Worm (Caenorhabditis elegans) whole organism, early embryonic: Measurements from ENCODE around the gene clec-55.

Source experiments
- B0310.2 ChIP-seq: sonication (generic microtip); optimal IDR thresholded peaks from 2 replicates; lab custom pipeline; 2016; ENCODE audit warnings: mild to moderate bottlenecking, missing genetic modification characterization, missing compliant biosample characterization
- F13C5.2 ChIP-seq: sonication (generic microtip); optimal IDR thresholded peaks from 2 replicates; lab custom pipeline; 2017; ENCODE audit warnings: mild to moderate bottlenecking, missing genetic modification characterization, inconsistent platforms, missing compliant biosample characterization
- aly-1 ChIP-seq: sonication (generic microtip); optimal IDR thresholded peaks from 2 replicates; lab custom pipeline; 2016; ENCODE audit warnings: missing genetic modification characterization, missing compliant biosample characterization
- ama-1 ChIP-seq: fragments of 150-350 bp; optimal IDR thresholded peaks from 2 replicates; lab custom pipeline; 2014
- ceh-13 ChIP-seq: fragments of 200-800 bp; sonication (Bioruptor generic); optimal IDR thresholded peaks from 2 replicates; lab custom pipeline; 2018; ENCODE audit warnings: mild to moderate bottlenecking, missing genetic modification characterization, missing compliant biosample characterization
- ceh-36 ChIP-seq: sonication (generic microtip); optimal IDR thresholded peaks from 2 replicates; lab custom pipeline; 2016; ENCODE audit warnings: missing genetic modification characterization, inconsistent platforms, missing compliant biosample characterization
- ets-7 ChIP-seq: sonication (generic microtip); optimal IDR thresholded peaks from 2 replicates; lab custom pipeline; 2016; ENCODE audit warnings: missing genotype, missing genetic modification characterization, missing compliant biosample characterization
- flt-1 ChIP-seq: fragments of 200-800 bp; sonication (Bioruptor generic); IDR thresholded peaks from 2 replicates; pipeline ENCODE4 v1.3.6; 2022; ENCODE audit warnings: missing genetic modification characterization, missing compliant biosample characterization
- hmbx-1 ChIP-seq: sonication (generic microtip); optimal IDR thresholded peaks from 2 replicates; lab custom pipeline; 2016; ENCODE audit warnings: mild to moderate bottlenecking, missing genetic modification characterization, missing compliant biosample characterization
- hmg-4 ChIP-seq: fragments of 200-800 bp; sonication (Bioruptor generic); optimal IDR thresholded peaks from 2 replicates; lab custom pipeline; 2018; ENCODE audit warnings: mild to moderate bottlenecking, missing genetic modification characterization, missing compliant biosample characterization
- hnd-1 ChIP-seq: sonication (generic microtip); optimal IDR thresholded peaks from 2 replicates; lab custom pipeline; 2016; ENCODE audit warnings: missing genetic modification characterization, missing compliant biosample characterization
- pes-1 ChIP-seq: fragments of 200-800 bp; sonication (Bioruptor generic); IDR thresholded peaks from 2 replicates; pipeline ENCODE4 v1.3.6; 2022; ENCODE audit warnings: missing genetic modification reagents, missing genetic modification characterization, missing compliant biosample characterization
- scrt-1 ChIP-seq: fragments of 200-800 bp; sonication (Bioruptor generic); IDR thresholded peaks from 2 replicates; pipeline ENCODE4 v1.3.6; 2022; ENCODE audit warnings: missing genetic modification characterization, missing compliant biosample characterization
- sea-1 ChIP-seq: fragments of 200-800 bp; sonication (Bioruptor generic); conservative IDR thresholded peaks from 2 replicates; pipeline ENCODE4 v1.3.6; 2022; ENCODE audit warnings: missing genetic modification characterization, missing compliant biosample characterization
- tbx-11 ChIP-seq: fragments of 200-800 bp; sonication (Bioruptor generic); IDR thresholded peaks from 2 replicates; pipeline ENCODE4 v1.3.6; 2022; ENCODE audit warnings: missing genetic modification characterization, missing compliant biosample characterization
- tbx-37 ChIP-seq: fragments of 200-800 bp; sonication (Bioruptor generic); conservative IDR thresholded peaks from 2 replicates; pipeline ENCODE4 v1.3.6; 2022; ENCODE audit warnings: missing genetic modification reagents, missing genetic modification characterization, missing compliant biosample characterization
- tra-4 ChIP-seq: sonication (generic microtip); optimal IDR thresholded peaks from 2 replicates; lab custom pipeline; 2017; ENCODE audit warnings: missing genetic modification characterization, missing compliant biosample characterization

Gene clec-55

ce11 chrV:14446453-14446852 is 32.6 kb upstream of the clec-55 start:
- TF ChIP-seq ceh-13 (no peak), hmbx-1 (tag; lab: Kevin White, UChicago) (no peak), ceh-36 (no peak), pes-1 (GFP tag; lab: Robert Waterston, UW) (no peak), scrt-1 (GFP tag; lab: Robert Waterston, UW) (no peak), aly-1 (tag; lab: Kevin White, UChicago) (no peak), sea-1 (GFP tag; lab: Robert Waterston, UW) (no peak), ets-7 (tag; lab: Kevin White, UChicago) (no peak), ama-1 (lab: Kevin White, UChicago) (no peak)

ce11 chrV:14447240-14447763 is 31.8 kb upstream of the clec-55 start, which contains the start of the genes dlat-1 and fntb-1:
Gene dlat-1 (minus strand): TSS chrV:14447290.
Gene fntb-1 (plus strand): TSS chrV:14447651.
- TF ChIP-seq sea-1 (GFP tag; lab: Robert Waterston, UW) (no peak), pes-1 (GFP tag; lab: Robert Waterston, UW) (no peak)

- TF ChIP-seq F13C5.2 (no peak), hmg-4 (GFP tag; lab: Kevin White, UChicago) (no peak), B0310.2 (tag; lab: Kevin White, UChicago) (no peak), hmbx-1 (tag; lab: Kevin White, UChicago) (no peak), tbx-11 (GFP tag; lab: Robert Waterston, UW) (no peak), ama-1 (lab: Kevin White, UChicago) (no peak), pes-1 (GFP tag; lab: Robert Waterston, UW) (no peak), sea-1 (GFP tag; lab: Robert Waterston, UW) (no peak), ceh-13 (no peak), aly-1 (tag; lab: Kevin White, UChicago) (no peak)
These were observed 30.4 kb upstream of the clec-55 start for ce11 chrV:14448669-14449068.

DNA sequence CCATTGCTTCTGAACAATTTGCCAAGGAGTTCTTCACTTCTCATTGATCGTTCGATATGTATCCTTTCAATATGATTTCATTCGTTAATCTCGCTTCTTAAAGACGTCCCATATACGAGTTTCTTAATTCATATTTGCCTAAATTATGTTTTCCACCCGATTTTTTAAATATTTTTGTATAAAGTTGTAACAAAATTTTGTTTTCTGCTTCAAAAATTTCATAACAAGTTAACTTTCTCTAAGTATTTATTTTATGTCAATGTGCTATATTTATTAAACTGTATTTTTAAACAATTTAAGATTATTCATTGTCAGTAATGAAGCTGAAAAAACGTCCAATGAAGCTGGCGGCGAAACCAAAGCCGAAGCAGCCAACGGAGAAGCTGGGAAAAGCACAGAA is 29.7 kb upstream of the clec-55 start, which contains the start of gene F23B12.7:
F23B12.7 (plus strand) TSS at position 301 of the 400 bp plus-strand sequence.
- TF ChIP-seq scrt-1 (GFP tag; lab: Robert Waterston, UW) (no peak), F13C5.2 (no peak), ceh-36 (no peak), tbx-11 (GFP tag; lab: Robert Waterston, UW) (no peak), tra-4 (tag; lab: Kevin White, UChicago) (no peak), hmbx-1 (tag; lab: Kevin White, UChicago) (no peak), ets-7 (tag; lab: Kevin White, UChicago) (no peak), hmg-4 (GFP tag; lab: Kevin White, UChicago) (no peak), hnd-1 (no peak), pes-1 (GFP tag; lab: Robert Waterston, UW) (no peak), B0310.2 (tag; lab: Kevin White, UChicago) (no peak), ama-1 (lab: Kevin White, UChicago) (no peak), aly-1 (tag; lab: Kevin White, UChicago) (no peak), ceh-13 (no peak), tbx-37 (GFP tag; lab: Robert Waterston, UW) (no peak)

DNA sequence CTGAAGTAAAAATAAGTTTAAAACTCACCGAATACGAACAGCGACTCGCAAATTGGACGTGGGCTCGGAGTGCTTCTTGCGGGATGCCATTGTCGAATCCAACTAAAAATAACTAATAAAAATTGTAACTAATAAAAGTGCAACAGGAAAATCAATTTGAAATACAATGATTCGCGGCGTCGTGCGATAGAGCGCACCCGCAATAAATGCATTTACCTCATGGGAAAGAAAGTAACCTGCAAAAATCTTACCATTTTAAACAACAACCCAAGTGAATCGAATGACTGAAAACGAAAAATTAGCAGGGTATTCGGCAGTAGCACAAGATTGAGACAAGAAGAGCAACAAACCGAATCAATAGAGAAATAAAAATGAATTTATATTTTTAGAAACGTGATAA is 22.5 kb upstream of the clec-55 start, which contains the start of gene bmk-1:
bmk-1 (minus strand) TSS at position 359 of the 400 bp plus-strand sequence.
- TF ChIP-seq ets-7 (tag; lab: Kevin White, UChicago): no peak
- no peak for TF ChIP-seq flt-1 (GFP tag; lab: Robert Waterston, UW)
- no peak for TF ChIP-seq hmbx-1 (tag; lab: Kevin White, UChicago)
- no peak for TF ChIP-seq tra-4 (tag; lab: Kevin White, UChicago)
- TF ChIP-seq hnd-1: no peak
- no peak for TF ChIP-seq ceh-36
- no peak for TF ChIP-seq B0310.2 (tag; lab: Kevin White, UChicago)
- TF ChIP-seq aly-1 (tag; lab: Kevin White, UChicago): no peak
- TF ChIP-seq ama-1 (lab: Kevin White, UChicago): no peak

DNA sequence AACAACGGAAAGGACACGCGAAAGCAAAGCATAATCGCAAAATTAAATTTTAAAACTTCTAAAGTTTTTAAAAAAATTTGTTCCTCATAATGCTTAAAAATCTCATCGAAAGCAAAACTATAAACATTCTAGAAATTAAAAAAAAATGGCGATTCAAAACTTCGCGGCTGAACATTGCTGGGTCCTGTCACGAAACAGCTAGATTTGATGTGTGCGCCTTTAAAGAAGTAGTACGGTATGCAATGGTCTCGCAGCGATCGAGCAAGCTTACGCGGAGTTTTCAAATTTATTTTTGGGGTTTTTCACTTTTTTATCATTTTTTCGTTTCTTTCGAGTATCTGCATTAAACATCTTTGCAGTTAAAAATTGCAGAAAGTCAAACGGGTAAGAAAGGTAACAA is 22.0 kb upstream of the clec-55 start, which contains the start of gene coh-3:
coh-3 (plus strand) TSS at position 353 of the 400 bp plus-strand sequence.
- no peak for TF ChIP-seq F13C5.2
- TF ChIP-seq tbx-37 (GFP tag; lab: Robert Waterston, UW): no peak
- no peak for TF ChIP-seq B0310.2 (tag; lab: Kevin White, UChicago)
- TF ChIP-seq flt-1 (GFP tag; lab: Robert Waterston, UW): no peak
- no peak for TF ChIP-seq ama-1 (lab: Kevin White, UChicago)
- no peak for TF ChIP-seq scrt-1 (GFP tag; lab: Robert Waterston, UW)
- no peak for TF ChIP-seq ceh-36
- TF ChIP-seq hmbx-1 (tag; lab: Kevin White, UChicago): no peak
- TF ChIP-seq sea-1 (GFP tag; lab: Robert Waterston, UW): no peak
- no peak for TF ChIP-seq ets-7 (tag; lab: Kevin White, UChicago)
- no peak for TF ChIP-seq aly-1 (tag; lab: Kevin White, UChicago)
- no peak for TF ChIP-seq hnd-1
- no peak for TF ChIP-seq tbx-11 (GFP tag; lab: Robert Waterston, UW)
- TF ChIP-seq tra-4 (tag; lab: Kevin White, UChicago): no peak

ce11 chrV:14460122-14460521 is 19.0 kb upstream of the clec-55 start:
- TF ChIP-seq scrt-1 (GFP tag; lab: Robert Waterston, UW) (no peak), ets-7 (tag; lab: Kevin White, UChicago) (no peak), sea-1 (GFP tag; lab: Robert Waterston, UW) (no peak), ceh-36 (no peak), tbx-37 (GFP tag; lab: Robert Waterston, UW) (no peak)

DNA sequence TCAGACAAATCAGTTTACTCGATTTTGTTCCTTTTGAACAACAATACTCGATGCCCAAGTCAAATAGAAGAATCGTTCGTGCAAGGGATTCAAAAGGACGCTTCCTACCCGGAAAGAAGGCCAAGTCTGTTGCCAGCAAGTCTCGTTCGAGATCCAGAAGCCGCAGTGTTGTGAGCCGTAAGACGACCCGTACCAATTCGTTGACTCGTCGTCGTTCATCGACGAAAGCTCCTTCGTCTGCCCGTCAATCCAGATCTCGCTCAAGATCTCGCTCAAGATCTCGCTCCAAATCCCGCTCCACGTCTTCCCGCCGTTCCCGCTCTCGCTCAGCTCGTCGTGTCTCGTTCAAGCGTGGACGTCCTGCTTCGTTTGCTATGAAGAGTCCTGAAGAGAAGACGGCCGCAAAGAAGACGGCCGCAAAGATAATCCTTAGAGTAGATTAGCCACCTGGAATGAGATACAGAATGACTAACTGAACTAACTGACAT is 18.4 kb upstream of the clec-55 start, which contains the start of gene F08H9.2:
F08H9.2 (plus strand) TSS at position 51 of the 488 bp plus-strand sequence.
- TF ChIP-seq hnd-1 (no peak), hmg-4 (GFP tag; lab: Kevin White, UChicago) (peak; percentile 20)
